Worm (Caenorhabditis elegans) whole organism, mixed stage, embryonic: ENCODE measurements around the gene M110.7.

Source experiments
- ceh-83 ChIP-seq: fragments of 200-800 bp; sonication (Bioruptor generic); optimal IDR thresholded peaks from 2 replicates; lab custom pipeline; 2018; ENCODE audit warnings: mild to moderate bottlenecking, missing genetic modification characterization, missing compliant biosample characterization
- elt-3 ChIP-seq: fragments of 150-350 bp; optimal IDR thresholded peaks from 2 replicates; lab custom pipeline; 2014; ENCODE audit warnings: missing biosample characterization, missing genetic modification characterization
- ham-2 ChIP-seq: fragments of 200-800 bp; sonication (Bioruptor generic); optimal IDR thresholded peaks from 2 replicates; lab custom pipeline; 2018; ENCODE audit warnings: mild to moderate bottlenecking, missing genetic modification characterization, missing compliant biosample characterization
- lin-13 ChIP-seq: fragments of 150-350 bp; optimal IDR thresholded peaks from 2 replicates; lab custom pipeline; 2014; ENCODE audit warnings: missing biosample characterization, missing genetic modification characterization
- lin-32 ChIP-seq: fragments of 200-800 bp; sonication (Bioruptor generic); optimal IDR thresholded peaks from 2 replicates; lab custom pipeline; 2018; ENCODE audit warnings: mild to moderate bottlenecking, missing genetic modification characterization, missing compliant biosample characterization
- mab-5 ChIP-seq: fragments of 150-350 bp; optimal IDR thresholded peaks from 2 replicates; lab custom pipeline; 2014; ENCODE audit warnings: missing biosample characterization, missing genetic modification characterization
- nhr-237 ChIP-seq: fragments of 150-350 bp; optimal IDR thresholded peaks from 2 replicates; lab custom pipeline; 2014; ENCODE audit warnings: missing biosample characterization, missing genetic modification characterization
- nhr-76 ChIP-seq: sonication (generic microtip); optimal IDR thresholded peaks from 2 replicates; lab custom pipeline; 2017; ENCODE audit warnings: missing biosample characterization, missing genetic modification characterization
- snpc-4 ChIP-seq: fragments of 150-350 bp; optimal IDR thresholded peaks from 2 replicates; lab custom pipeline; 2014; ENCODE audit warnings: missing biosample characterization, missing genetic modification characterization
- unc-39 ChIP-seq: fragments of 150-350 bp; optimal IDR thresholded peaks from 2 replicates; lab custom pipeline; 2014; ENCODE audit warnings: missing biosample characterization, missing genetic modification characterization

- TF ChIP-seq nhr-76 (tag; lab: Kevin White, UChicago) (no peak), elt-3 (tag; lab: Kevin White, UChicago) (no peak), unc-39 (tag; lab: Kevin White, UChicago) (no peak), nhr-237 (tag; lab: Kevin White, UChicago) (no peak), lin-32 (GFP tag; lab: Kevin White, UChicago) (no peak), snpc-4 (tag; lab: Kevin White, UChicago) (no peak), ham-2 (GFP tag; lab: Kevin White, UChicago) (no peak), lin-13 (tag; lab: Kevin White, UChicago) (no peak), mab-5 (tag; lab: Kevin White, UChicago) (no peak), ceh-83 (no peak)
These were observed 23.1 kb upstream of the M110.7 start, which contains the start of gene M110.8 for ce11 chrII:8209476-8209875.
